Fruit fly (Drosophila melanogaster) whole organism, embryonic: ENCODE measurements around the gene MICU3.

Source experiments
- Ada2b ChIP-seq: fragments of 200-800 bp; sonication (Bioruptor generic); IDR thresholded peaks from 2 replicates; pipeline ENCODE4 v1.3.6; 2022; ENCODE audit warnings: missing biosample characterization, missing genetic modification characterization
- Atf-2 ChIP-seq: fragments of 200-800 bp; sonication (Bioruptor generic); optimal IDR thresholded peaks from 2 replicates; lab custom pipeline; 2016; ENCODE audit warnings: missing biosample characterization, missing genetic modification characterization
- B-H1 ChIP-seq: fragments of 200-800 bp; sonication (Bioruptor generic); IDR thresholded peaks from 3 replicates; pipeline ENCODE4 v1.3.6; 2022; ENCODE audit warnings: missing biosample characterization, missing genetic modification characterization
- Blimp-1 ChIP-seq: fragments of 200-800 bp; sonication (Bioruptor generic); optimal IDR thresholded peaks from 3 replicates; lab custom pipeline; 2018; ENCODE audit warnings: missing biosample characterization, missing genetic modification characterization, mild to moderate bottlenecking, moderate library complexity, missing genetic modification reagents
- CG1024 ChIP-seq: fragments of 200-800 bp; sonication (Bioruptor generic); IDR thresholded peaks from 2 replicates; pipeline ENCODE4 v1.3.6; 2022; ENCODE audit warnings: missing biosample characterization, missing genetic modification characterization
- CG10462 ChIP-seq: fragments of 200-800 bp; sonication (Bioruptor generic); optimal IDR thresholded peaks from 2 replicates; lab custom pipeline; 2016; ENCODE audit warnings: missing biosample characterization, missing genetic modification characterization
- CG10565 ChIP-seq: fragments of 200-800 bp; sonication (Bioruptor generic); optimal IDR thresholded peaks from 3 replicates; lab custom pipeline; 2016; ENCODE audit warnings: missing biosample characterization, mild to moderate bottlenecking, missing genetic modification characterization
- CG10959 ChIP-seq: fragments of 200-800 bp; sonication (Bioruptor generic); IDR thresholded peaks from 2 replicates; pipeline ENCODE4 v1.3.6; 2022; ENCODE audit warnings: missing biosample characterization, missing genetic modification characterization
- CG12071 ChIP-seq: fragments of 200-800 bp; sonication (Bioruptor generic); optimal IDR thresholded peaks from 3 replicates; lab custom pipeline; 2018; ENCODE audit warnings: missing biosample characterization, mild to moderate bottlenecking, missing genetic modification characterization
- CG12299 ChIP-seq: fragments of 200-800 bp; sonication (Bioruptor generic); optimal IDR thresholded peaks from 2 replicates; lab custom pipeline; 2018; ENCODE audit warnings: missing biosample characterization, mild to moderate bottlenecking, missing genetic modification characterization
- CG13296 ChIP-seq: fragments of 200-800 bp; sonication (Bioruptor generic); optimal IDR thresholded peaks from 3 replicates; lab custom pipeline; 2018; ENCODE audit warnings: missing biosample characterization, mild to moderate bottlenecking, missing genetic modification characterization
- CG13424 ChIP-seq: fragments of 200-800 bp; sonication (Bioruptor generic); optimal IDR thresholded peaks from 2 replicates; lab custom pipeline; 2019; ENCODE audit warnings: missing biosample characterization, mild to moderate bottlenecking, missing genetic modification characterization, moderate library complexity
- CG14965 ChIP-seq: fragments of 200-800 bp; sonication (Bioruptor generic); optimal IDR thresholded peaks from 2 replicates; lab custom pipeline; 2016; ENCODE audit warnings: missing biosample characterization, missing genetic modification characterization, borderline replicate concordance
- CG15011 ChIP-seq: fragments of 200-800 bp; sonication (Bioruptor generic); optimal IDR thresholded peaks from 3 replicates; lab custom pipeline; 2018; ENCODE audit warnings: missing biosample characterization, mild to moderate bottlenecking, missing genetic modification characterization
- CG15601 ChIP-seq: fragments of 200-800 bp; sonication (Bioruptor generic); optimal IDR thresholded peaks from 3 replicates; lab custom pipeline; 2019; ENCODE audit warnings: missing biosample characterization, mild to moderate bottlenecking, missing genetic modification characterization, moderate library complexity
- CG17612 ChIP-seq: fragments of 200-800 bp; sonication (Bioruptor generic); IDR thresholded peaks from 2 replicates; pipeline ENCODE4 v1.3.6; 2022; ENCODE audit warnings: missing biosample characterization, missing genetic modification characterization
- CG1832 ChIP-seq: fragments of 200-800 bp; sonication (Bioruptor generic); optimal IDR thresholded peaks from 2 replicates; lab custom pipeline; 2017; ENCODE audit warnings: missing biosample characterization, mild to moderate bottlenecking, missing genetic modification characterization, inconsistent platforms
- CG2875 ChIP-seq: fragments of 200-800 bp; sonication (Bioruptor generic); optimal IDR thresholded peaks from 2 replicates; lab custom pipeline; 2017; ENCODE audit warnings: missing biosample characterization, mild to moderate bottlenecking, missing genetic modification characterization, missing genetic modification reagents
- CG3995 ChIP-seq: fragments of 200-800 bp; sonication (Bioruptor generic); optimal IDR thresholded peaks from 3 replicates; lab custom pipeline; 2016; ENCODE audit warnings: missing biosample characterization, missing genetic modification characterization
- CG6272 ChIP-seq: fragments of 200-800 bp; sonication (Bioruptor generic); IDR thresholded peaks from 2 replicates; pipeline ENCODE4 v1.3.6; 2022; ENCODE audit warnings: missing biosample characterization, missing genetic modification characterization
- CG7987 ChIP-seq: fragments of 200-800 bp; sonication (Bioruptor generic); optimal IDR thresholded peaks from 2 replicates; lab custom pipeline; 2018; ENCODE audit warnings: missing biosample characterization, mild to moderate bottlenecking, missing genetic modification characterization, moderate library complexity
- Dref ChIP-seq: fragments of 200-800 bp; sonication (Bioruptor generic); IDR thresholded peaks from 2 replicates; pipeline ENCODE4 v1.3.6; 2022; ENCODE audit warnings: missing biosample characterization, missing genetic modification characterization
- Fer1 ChIP-seq: fragments of 200-800 bp; sonication (Bioruptor generic); optimal IDR thresholded peaks from 2 replicates; lab custom pipeline; 2017; ENCODE audit warnings: missing biosample characterization, mild to moderate bottlenecking, missing genetic modification characterization
- HLH54F ChIP-seq: fragments of 200-800 bp; sonication (Bioruptor generic); optimal IDR thresholded peaks from 3 replicates; lab custom pipeline; 2016; ENCODE audit warnings: missing biosample characterization, missing genetic modification characterization
- Hmr ChIP-seq: fragments of 200-800 bp; sonication (Bioruptor generic); optimal IDR thresholded peaks from 3 replicates; lab custom pipeline; 2017; ENCODE audit warnings: mild to moderate bottlenecking, missing biosample characterization, missing genetic modification reagents, missing genetic modification characterization
- Hr3 ChIP-seq: fragments of 200-800 bp; sonication (Bioruptor generic); optimal IDR thresholded peaks from 3 replicates; lab custom pipeline; 2016; ENCODE audit warnings: missing biosample characterization, missing genetic modification characterization
- Lpt ChIP-seq: fragments of >200 bp; optimal IDR thresholded peaks from 2 replicates; lab custom pipeline; 2018; ENCODE audit warnings: missing biosample characterization, missing genetic modification characterization
- MTF-1 ChIP-seq: fragments of 200-800 bp; sonication (Bioruptor generic); optimal IDR thresholded peaks from 2 replicates; lab custom pipeline; 2018; ENCODE audit warnings: missing biosample characterization, mild to moderate bottlenecking, missing genetic modification characterization, borderline replicate concordance
- Max ChIP-seq: fragments of 200-800 bp; sonication (Bioruptor generic); optimal IDR thresholded peaks from 2 replicates; lab custom pipeline; 2016; ENCODE audit warnings: missing biosample characterization, mild to moderate bottlenecking, missing genetic modification characterization
- Nf-YA ChIP-seq: fragments of 200-800 bp; sonication (Bioruptor generic); IDR thresholded peaks from 2 replicates; pipeline ENCODE4 v1.3.6; 2022; ENCODE audit warnings: missing biosample characterization, missing genetic modification characterization
- Pdp1 ChIP-seq, 2 experiments: fragments of 200-800 bp; sonication (Bioruptor generic); optimal IDR thresholded peaks; 3 replicates each; lab custom pipeline; 2016; ENCODE audit warnings: missing biosample characterization in 2 of 2, missing genetic modification characterization in 2 of 2, mild to moderate bottlenecking in 1 of 2, moderate library complexity in 1 of 2
- Side ChIP-seq: fragments of 200-800 bp; sonication (Bioruptor generic); optimal IDR thresholded peaks from 2 replicates; lab custom pipeline; 2016; ENCODE audit warnings: missing biosample characterization, missing genetic modification characterization
- Sry-δ ChIP-seq: fragments of 200-800 bp; sonication (Bioruptor generic); optimal IDR thresholded peaks from 2 replicates; lab custom pipeline; 2016; ENCODE audit warnings: missing biosample characterization, missing genetic modification characterization
- Xbp1 ChIP-seq: fragments of 200-800 bp; sonication (Bioruptor generic); optimal IDR thresholded peaks from 3 replicates; lab custom pipeline; 2016; ENCODE audit warnings: missing biosample characterization, mild to moderate bottlenecking, missing genetic modification characterization
- abd-A ChIP-seq: fragments of 200-800 bp; sonication (Bioruptor generic); optimal IDR thresholded peaks from 3 replicates; lab custom pipeline; 2019; ENCODE audit warnings: missing biosample characterization, mild to moderate bottlenecking, missing genetic modification characterization, moderate library complexity
- bsh ChIP-seq, 2 experiments: fragments of 200-800 bp; sonication (Bioruptor generic); optimal IDR thresholded peaks; 2 replicates each; lab custom pipeline; 2017 to 2018; ENCODE audit warnings: mild to moderate bottlenecking in 2 of 2, missing biosample characterization in 2 of 2, missing genetic modification characterization in 2 of 2, moderate library complexity in 1 of 2
- chn ChIP-seq: fragments of 200-800 bp; sonication (Bioruptor generic); optimal IDR thresholded peaks from 2 replicates; lab custom pipeline; 2016; ENCODE audit warnings: missing biosample characterization, missing genetic modification characterization
- dmrt11E ChIP-seq: fragments of 200-800 bp; sonication (Bioruptor generic); optimal IDR thresholded peaks from 3 replicates; lab custom pipeline; 2018; ENCODE audit warnings: missing biosample characterization, mild to moderate bottlenecking, missing genetic modification characterization, moderate library complexity
- fd102C ChIP-seq: fragments of 200-800 bp; sonication (Bioruptor generic); optimal IDR thresholded peaks from 2 replicates; lab custom pipeline; 2018; ENCODE audit warnings: missing biosample characterization, mild to moderate bottlenecking, missing genetic modification characterization, moderate library complexity
- fru ChIP-seq: fragments of >200 bp; optimal IDR thresholded peaks from 2 replicates; lab custom pipeline; 2017
- gcm2 ChIP-seq: fragments of 200-800 bp; sonication (Bioruptor generic); optimal IDR thresholded peaks from 2 replicates; lab custom pipeline; 2016; ENCODE audit warnings: missing biosample characterization, missing genetic modification characterization
- hbn ChIP-seq: fragments of 200-800 bp; sonication (Bioruptor generic); IDR thresholded peaks from 2 replicates; pipeline ENCODE4 v1.3.6; 2022; ENCODE audit warnings: missing biosample characterization, missing genetic modification characterization; ENCODE audit not compliant: partially characterized antibody
- jing ChIP-seq: fragments of 200-800 bp; sonication (Bioruptor generic); optimal IDR thresholded peaks from 2 replicates; lab custom pipeline; 2018; ENCODE audit warnings: missing biosample characterization, mild to moderate bottlenecking, missing genetic modification characterization
- ken ChIP-seq: fragments of 200-800 bp; sonication (Bioruptor generic); IDR thresholded peaks from 3 replicates; pipeline ENCODE4 v1.3.6; 2022; ENCODE audit warnings: missing biosample characterization, missing genetic modification characterization
- mam ChIP-seq: fragments of 200-800 bp; sonication (Bioruptor generic); optimal IDR thresholded peaks from 3 replicates; lab custom pipeline; 2016; ENCODE audit warnings: missing biosample characterization, missing genetic modification characterization
- phol ChIP-seq: fragments of 200-800 bp; sonication (Bioruptor generic); optimal IDR thresholded peaks from 3 replicates; lab custom pipeline; 2018; ENCODE audit warnings: missing biosample characterization, mild to moderate bottlenecking, missing genetic modification characterization, moderate library complexity
- ranshi ChIP-seq: fragments of 200-800 bp; sonication (Bioruptor generic); IDR thresholded peaks from 2 replicates; pipeline ENCODE4 v1.3.6; 2022; ENCODE audit warnings: missing biosample characterization, missing genetic modification characterization
- ro ChIP-seq: fragments of 200-800 bp; sonication (Bioruptor generic); IDR thresholded peaks from 2 replicates; pipeline ENCODE4 v1.3.6; 2022; ENCODE audit warnings: missing biosample characterization, missing genetic modification characterization
- sens-2 ChIP-seq: fragments of 200-800 bp; sonication (Bioruptor generic); IDR thresholded peaks from 2 replicates; pipeline ENCODE4 v1.3.6; 2022; ENCODE audit warnings: missing biosample characterization, missing genetic modification characterization
- sob ChIP-seq: fragments of 200-800 bp; sonication (Bioruptor generic); IDR thresholded peaks from 2 replicates; pipeline ENCODE4 v1.3.6; 2022; ENCODE audit warnings: missing biosample characterization, missing genetic modification characterization
- tll ChIP-seq, 2 experiments: fragments of 200-800 bp in 1 of 2; fragments of >200 bp in 1 of 2; sonication (Bioruptor generic) in 1 of 2; optimal IDR thresholded peaks; 2 replicates each; lab custom pipeline; 2017 to 2019; ENCODE audit warnings: missing biosample characterization in 2 of 2, missing genetic modification characterization in 2 of 2, mild to moderate bottlenecking in 1 of 2, moderate library complexity in 1 of 2

Gene MICU3

dm6 chr3R:19902328-19902727 is 55.2 kb downstream of the MICU3 start (continued):
- TF ChIP-seq bsh (GFP tag; optimal IDR thresholded peaks at IDR 0.05; lab: Kevin White, UChicago) (no peak), Pdp1 (GFP tag; optimal IDR thresholded peaks at IDR 0.05; lab: Kevin White, UChicago) (peak in 1 of 2 experiments; percentile 39), ken (no peak), Lpt (GFP tag; lab: Kevin White, UChicago) (no peak), Dref (GFP tag; lab: Robert Waterston, UW) (no peak), sob (GFP tag; lab: Robert Waterston, UW) (peak; percentile 49; the same call in 1 of the 2 replicates), Sry-δ (GFP tag; lab: Kevin White, UChicago) (no peak), CG14965 (GFP tag; lab: Kevin White, UChicago) (no peak), CG10462 (no peak), CG3995 (GFP tag; lab: Kevin White, UChicago) (no peak), ro (no peak), mam (GFP tag; lab: Kevin White, UChicago) (no peak), Atf-2 (GFP tag; lab: Kevin White, UChicago) (no peak), abd-A (tag; lab: Kevin White, UChicago) (no peak), hbn (GFP tag; lab: Robert Waterston, UW) (no peak), jing (GFP tag; lab: Kevin White, UChicago) (no peak), Nf-YA (GFP tag; lab: Robert Waterston, UW) (no peak), Xbp1 (GFP tag; lab: Kevin White, UChicago) (no peak), Side (GFP tag; lab: Kevin White, UChicago) (no peak), CG2875 (no peak), phol (no peak), Hmr (no peak), tll (GFP tag; optimal IDR thresholded peaks at IDR 0.05; lab: Kevin White, UChicago) (no peak), CG1832 (GFP tag; lab: Kevin White, UChicago) (no peak), sens-2 (GFP tag; lab: Robert Waterston, UW) (no peak), CG15011 (GFP tag; lab: Kevin White, UChicago) (no peak), HLH54F (GFP tag; lab: Kevin White, UChicago) (no peak), B-H1 (no peak), CG17612 (GFP tag; lab: Robert Waterston, UW) (no peak), CG12299 (tag; lab: Kevin White, UChicago) (no peak), MTF-1 (GFP tag; lab: Kevin White, UChicago) (peak; percentile 16), CG1024 (GFP tag; lab: Robert Waterston, UW) (0 out of 2 replicates have a peak, but pooled peaks have one; percentile 18), CG10565 (no peak), Ada2b (peak; percentile 25; the same call in 1 of the 2 replicates), Max (GFP tag; lab: Kevin White, UChicago) (no peak), chn (GFP tag; lab: Kevin White, UChicago) (no peak), CG13424 (tag; lab: Kevin White, UChicago) (peak; percentile 4), CG13296 (GFP tag; lab: Kevin White, UChicago) (no peak), CG6272 (GFP tag; lab: Robert Waterston, UW) (no peak), dmrt11E (no peak), gcm2 (GFP tag; lab: Kevin White, UChicago) (no peak), CG12071 (GFP tag; lab: Kevin White, UChicago) (no peak), fd102C (GFP tag; lab: Kevin White, UChicago) (no peak), Blimp-1 (GFP tag; lab: Kevin White, UChicago) (no peak), CG15601 (tag; lab: Kevin White, UChicago) (no peak), Fer1 (GFP tag; lab: Kevin White, UChicago) (peak; percentile 43), ranshi (GFP tag; lab: Robert Waterston, UW) (peak; percentile 24; the same call in 1 of the 2 replicates), CG10959 (GFP tag; lab: Robert Waterston, UW) (no peak), Hr3 (no peak), CG7987 (no peak), fru (lab: Kevin White, UChicago) (no peak)
